Worm (Caenorhabditis elegans) whole organism, young adult: Measurements from ENCODE around the gene T02H6.8.

Source experiments
- C06A6.2 ChIP-seq: fragments of 200-800 bp; sonication (Bioruptor generic); conservative IDR thresholded peaks from 2 replicates; pipeline ENCODE4 v1.3.6; 2022; ENCODE audit warnings: missing genetic modification characterization, missing compliant biosample characterization
- D2030.7 ChIP-seq: fragments of 200-800 bp; sonication (Bioruptor generic); IDR thresholded peaks from 2 replicates; pipeline ENCODE4 v1.3.6; 2022; ENCODE audit warnings: missing genetic modification reagents, missing genetic modification characterization, missing compliant biosample characterization
- F33H1.4 ChIP-seq: fragments of 200-800 bp; sonication (Bioruptor generic); IDR thresholded peaks from 2 replicates; pipeline ENCODE4 v1.3.6; 2022; ENCODE audit warnings: missing genetic modification reagents, missing genetic modification characterization, missing compliant biosample characterization
- F37B4.10 ChIP-seq: fragments of 200-800 bp; sonication (Bioruptor generic); IDR thresholded peaks from 2 replicates; pipeline ENCODE4 v1.3.6; 2022; ENCODE audit warnings: missing genetic modification characterization, missing compliant biosample characterization
- K11D2.4 ChIP-seq: fragments of 200-800 bp; sonication (Bioruptor generic); IDR thresholded peaks from 2 replicates; pipeline ENCODE4 v1.3.6; 2022; ENCODE audit warnings: missing genetic modification reagents, missing genetic modification characterization, missing compliant biosample characterization
- K12H6.12 ChIP-seq: fragments of 200-800 bp; sonication (Bioruptor generic); optimal IDR thresholded peaks from 2 replicates; lab custom pipeline; 2018; ENCODE audit warnings: mild to moderate bottlenecking, missing genetic modification characterization, missing compliant biosample characterization
- Y95B8A.8 ChIP-seq: fragments of 200-800 bp; sonication (Bioruptor generic); IDR thresholded peaks from 2 replicates; pipeline ENCODE4 v1.3.6; 2022; ENCODE audit warnings: missing genetic modification reagents, missing genetic modification characterization, missing compliant biosample characterization
- ama-1 ChIP-seq, 3 experiments: fragments of 150-350 bp in 1 of 3; sonication (generic microtip) in 2 of 3; optimal IDR thresholded peaks; 2 replicates each; lab custom pipeline; 2014 to 2018; ENCODE audit warnings: missing biosample characterization in 2 of 3, missing genetic modification characterization in 2 of 3, missing genetic modification reagents in 2 of 3
- aptf-2 ChIP-seq: fragments of 200-800 bp; sonication (Bioruptor generic); conservative IDR thresholded peaks from 2 replicates; pipeline ENCODE4 v1.3.6; 2022; ENCODE audit warnings: missing genetic modification reagents, missing genetic modification characterization, missing compliant biosample characterization
- attf-3 ChIP-seq: fragments of 200-800 bp; sonication (Bioruptor generic); conservative IDR thresholded peaks from 2 replicates; pipeline ENCODE4 v1.3.6; 2022; ENCODE audit warnings: missing genetic modification reagents, missing genetic modification characterization, missing compliant biosample characterization
- attf-6 ChIP-seq: fragments of 200-800 bp; sonication (Bioruptor generic); IDR thresholded peaks from 2 replicates; pipeline ENCODE4 v1.3.6; 2022; ENCODE audit warnings: missing genetic modification reagents, missing genetic modification characterization, missing compliant biosample characterization
- bed-2 ChIP-seq: fragments of 200-800 bp; sonication (Bioruptor generic); IDR thresholded peaks from 2 replicates; pipeline ENCODE4 v1.3.6; 2022; ENCODE audit warnings: missing genetic modification reagents, missing genetic modification characterization, missing compliant biosample characterization
- cebp-2 ChIP-seq: fragments of 200-800 bp; sonication (Bioruptor generic); IDR thresholded peaks from 2 replicates; pipeline ENCODE4 v1.3.6; 2022; ENCODE audit warnings: missing genetic modification characterization, missing compliant biosample characterization
- ceh-91 ChIP-seq: fragments of 200-800 bp; sonication (Bioruptor generic); IDR thresholded peaks from 2 replicates; pipeline ENCODE4 v1.3.6; 2022; ENCODE audit warnings: missing genetic modification reagents, missing genetic modification characterization, missing compliant biosample characterization
- egrh-3 ChIP-seq: fragments of 200-800 bp; sonication (Bioruptor generic); IDR thresholded peaks from 2 replicates; pipeline ENCODE4 v1.3.6; 2022; ENCODE audit warnings: missing genetic modification reagents, missing genetic modification characterization, missing compliant biosample characterization
- him-1 ChIP-seq: sonication (generic microtip); optimal IDR thresholded peaks from 2 replicates; lab custom pipeline; 2016; ENCODE audit warnings: missing genotype, missing genetic modification reagents, missing genetic modification characterization, missing compliant biosample characterization
- hlh-26 ChIP-seq: fragments of 200-800 bp; sonication (Bioruptor generic); conservative IDR thresholded peaks from 2 replicates; pipeline ENCODE4 v1.3.6; 2022; ENCODE audit warnings: missing genetic modification reagents, missing genetic modification characterization, missing compliant biosample characterization
- let-607 ChIP-seq, 2 experiments: fragments of 200-800 bp in 1 of 2; sonication (Bioruptor generic) in 1 of 2; sonication (generic microtip) in 1 of 2; optimal IDR thresholded peaks; 2 replicates each; lab custom pipeline; 2016 to 2018; ENCODE audit warnings: mild to moderate bottlenecking in 2 of 2, missing compliant biosample characterization in 2 of 2, missing genetic modification characterization in 2 of 2, moderate library complexity in 2 of 2, missing genotype in 1 of 2
- lin-26 ChIP-seq: fragments of 200-800 bp; sonication (Bioruptor generic); IDR thresholded peaks from 2 replicates; pipeline ENCODE4 v1.3.6; 2022; ENCODE audit warnings: missing genetic modification reagents, missing genetic modification characterization, missing compliant biosample characterization
- madf-6 ChIP-seq: fragments of 200-800 bp; sonication (Bioruptor generic); IDR thresholded peaks from 2 replicates; pipeline ENCODE4 v1.3.6; 2022; ENCODE audit warnings: missing genetic modification reagents, missing genetic modification characterization, missing compliant biosample characterization
- mcd-1 ChIP-seq: fragments of 200-800 bp; sonication (Bioruptor generic); IDR thresholded peaks from 2 replicates; pipeline ENCODE4 v1.3.6; 2022; ENCODE audit warnings: missing genetic modification reagents, missing genetic modification characterization, missing compliant biosample characterization
- nfya-2 ChIP-seq: fragments of 200-800 bp; sonication (Bioruptor generic); IDR thresholded peaks from 2 replicates; pipeline ENCODE4 v1.3.6; 2022; ENCODE audit warnings: missing genetic modification reagents, missing genetic modification characterization, missing compliant biosample characterization
- nhr-120 ChIP-seq: fragments of 200-800 bp; sonication (Bioruptor generic); IDR thresholded peaks from 2 replicates; pipeline ENCODE4 v1.3.6; 2022; ENCODE audit warnings: missing genetic modification characterization, missing compliant biosample characterization
- nhr-80 ChIP-seq: sonication (generic microtip); optimal IDR thresholded peaks from 2 replicates; lab custom pipeline; 2016; ENCODE audit warnings: missing genetic modification characterization, missing compliant biosample characterization
- rcor-1 ChIP-seq: fragments of 200-800 bp; sonication (Bioruptor generic); IDR thresholded peaks from 2 replicates; pipeline ENCODE4 v1.3.6; 2022; ENCODE audit warnings: missing genetic modification reagents, missing genetic modification characterization, missing compliant biosample characterization
- rec-8 ChIP-seq, 2 experiments: sonication (generic microtip); optimal IDR thresholded peaks; 2 replicates each; lab custom pipeline; 2016; ENCODE audit warnings: mild to moderate bottlenecking in 2 of 2, missing genetic modification characterization in 2 of 2, missing genetic modification reagents in 2 of 2, missing genotype in 2 of 2, missing biosample characterization in 1 of 2, missing compliant biosample characterization in 1 of 2, moderate library complexity in 1 of 2
- repo-1 ChIP-seq: sonication (generic microtip); optimal IDR thresholded peaks from 2 replicates; lab custom pipeline; 2017; ENCODE audit warnings: mild to moderate bottlenecking, missing genetic modification characterization, missing compliant biosample characterization
- sdz-38 ChIP-seq: sonication (generic microtip); optimal IDR thresholded peaks from 2 replicates; lab custom pipeline; 2016; ENCODE audit warnings: missing genotype, missing genetic modification characterization, missing compliant biosample characterization
- snpc-1.3 ChIP-seq: sonication (generic microtip); optimal IDR thresholded peaks from 2 replicates; lab custom pipeline; 2017; ENCODE audit warnings: missing genetic modification characterization, mild to moderate bottlenecking, missing compliant biosample characterization, antibody characterized with exemption, moderate library complexity, missing genotype, missing genetic modification reagents; ENCODE audit not compliant: insufficient read depth
- tlf-1 ChIP-seq: fragments of 200-800 bp; sonication (Bioruptor generic); optimal IDR thresholded peaks from 2 replicates; lab custom pipeline; 2018; ENCODE audit warnings: mild to moderate bottlenecking, missing genetic modification characterization, missing compliant biosample characterization
- unc-62 ChIP-seq: fragments of 150-350 bp; optimal IDR thresholded peaks from 2 replicates; lab custom pipeline; 2014; ENCODE audit warnings: missing biosample characterization, missing genetic modification reagents, missing genetic modification characterization
- zfh-2 ChIP-seq: fragments of 200-800 bp; sonication (Bioruptor generic); conservative IDR thresholded peaks from 2 replicates; pipeline ENCODE4 v1.3.6; 2022; ENCODE audit warnings: missing genetic modification reagents, missing genetic modification characterization, missing compliant biosample characterization
- ztf-25 ChIP-seq: fragments of 200-800 bp; sonication (Bioruptor generic); IDR thresholded peaks from 2 replicates; pipeline ENCODE4 v1.3.6; 2022; ENCODE audit warnings: missing genetic modification reagents, missing genetic modification characterization, missing compliant biosample characterization

Gene T02H6.8

DNA sequence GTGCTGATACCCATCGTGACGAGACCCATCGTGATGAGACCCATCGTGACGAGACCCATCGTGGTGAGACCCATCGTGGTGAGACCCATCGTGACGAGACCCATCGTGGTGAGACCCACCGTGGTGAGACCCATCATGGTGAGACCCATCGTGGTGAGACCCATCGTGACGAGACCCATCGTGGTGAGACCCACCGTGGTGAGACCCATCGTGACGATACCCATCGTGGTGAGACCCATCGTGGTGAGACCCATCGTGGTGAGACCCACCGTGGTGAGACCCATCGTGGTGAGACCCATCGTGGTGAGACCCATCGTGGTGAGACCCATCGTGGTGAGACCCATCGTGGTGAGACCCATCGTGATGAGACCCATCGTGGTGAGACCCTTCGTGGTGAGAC is 17.8 kb downstream of the T02H6.8 start:
- peak; percentile 50; the same call in 1 of the 2 replicates for TF ChIP-seq egrh-3 (GFP tag; lab: Robert Waterston, UW)
- TF ChIP-seq madf-6 (GFP tag; lab: Robert Waterston, UW): 0 out of 2 replicates have a peak, but pooled peaks have one; percentile 36
- TF ChIP-seq aptf-2 (GFP tag; lab: Robert Waterston, UW): peak; percentile 21; the same call in 1 of the 2 replicates
- peak; percentile 64; the same call in 1 of the 2 replicates for TF ChIP-seq F33H1.4 (GFP tag; lab: Robert Waterston, UW)
- peak; percentile 44 for TF ChIP-seq ceh-91 (GFP tag; lab: Robert Waterston, UW)
- 0 out of 2 replicates have a peak, but pooled peaks have one; percentile 44 for TF ChIP-seq F37B4.10
- TF ChIP-seq attf-6 (GFP tag; lab: Robert Waterston, UW): 0 out of 2 replicates have a peak, but pooled peaks have one; percentile 45
- TF ChIP-seq D2030.7 (GFP tag; lab: Robert Waterston, UW): peak; percentile 18; the same call in 1 of the 2 replicates
- TF ChIP-seq lin-26 (GFP tag; lab: Robert Waterston, UW): 0 out of 2 replicates have a peak, but pooled peaks have one; percentile 11
- TF ChIP-seq ztf-25: 0 out of 2 replicates have a peak, but pooled peaks have one; percentile 12

ce11 chrII:701025-701370 is 20.4 kb downstream of the T02H6.8 start, which contains the start of gene T02H6.11:
TSS of gene T02H6.11 (minus strand) at chrII:701125.
- TF ChIP-seq unc-62: no peak
- TF ChIP-seq ama-1 (optimal IDR thresholded peaks at IDR 0.05; lab: Kevin White, UChicago): no peak
- no peak for TF ChIP-seq ama-1 (GFP tag; optimal IDR thresholded peaks at IDR 0.05; lab: Kevin White, UChicago)
- no peak for TF ChIP-seq mcd-1
- TF ChIP-seq C06A6.2 (GFP tag; lab: Robert Waterston, UW): no peak
- TF ChIP-seq zfh-2 (GFP tag; lab: Robert Waterston, UW): no peak
- TF ChIP-seq hlh-26 (GFP tag; lab: Robert Waterston, UW): no peak
- TF ChIP-seq rcor-1: no peak
- no peak for TF ChIP-seq bed-2 (GFP tag; lab: Robert Waterston, UW)
- TF ChIP-seq snpc-1.3 (tag; lab: Kevin White, UChicago): no peak
- no peak for TF ChIP-seq nfya-2 (GFP tag; lab: Robert Waterston, UW)
- no peak for TF ChIP-seq tlf-1 (GFP tag; lab: Kevin White, UChicago)
- no peak for TF ChIP-seq K12H6.12 (tag; lab: Kevin White, UChicago)
- no peak for TF ChIP-seq nhr-80 (tag; lab: Kevin White, UChicago)
- TF ChIP-seq K11D2.4 (GFP tag; lab: Robert Waterston, UW): no peak
- TF ChIP-seq nhr-120 (GFP tag; lab: Robert Waterston, UW): no peak
- no peak for TF ChIP-seq cebp-2 (GFP tag; lab: Robert Waterston, UW)

DNA sequence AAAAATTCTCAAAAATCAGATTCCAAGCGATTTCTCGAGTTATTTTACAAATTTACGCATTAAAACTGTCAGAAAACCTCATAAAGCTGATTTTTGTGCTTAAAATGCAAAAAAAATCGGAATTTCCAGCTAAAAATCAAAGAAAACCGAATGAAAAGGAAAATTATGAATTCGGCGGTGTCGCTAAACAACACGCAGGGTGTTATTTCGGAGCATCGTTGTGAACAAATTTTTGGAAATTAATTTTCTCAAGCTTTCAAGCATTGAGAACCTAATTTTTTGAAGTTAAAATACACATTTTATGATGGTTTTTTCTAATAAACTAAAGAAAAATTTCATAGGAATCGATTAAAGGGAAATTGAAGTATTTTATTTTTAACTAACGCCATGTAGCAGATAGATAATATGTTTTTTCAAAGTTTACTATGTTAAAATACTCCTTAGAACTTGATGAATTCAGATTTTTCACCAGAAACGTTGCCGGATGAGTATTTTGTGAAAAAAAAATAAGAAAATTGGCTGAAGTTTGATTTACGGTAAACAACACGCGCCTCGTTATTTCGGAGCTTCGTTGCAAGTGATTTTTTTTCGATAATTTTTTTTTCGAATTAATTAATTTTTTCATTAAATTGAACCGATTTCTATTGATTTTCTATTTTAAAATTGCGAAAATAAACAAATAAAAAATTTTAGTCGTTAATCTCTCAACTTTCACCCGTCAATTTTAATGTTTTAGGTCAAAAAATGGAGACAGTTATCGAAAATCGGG is 20.9 kb downstream of the T02H6.8 start, which contains the start of gene thoc-1:
TSS of gene thoc-1 (plus strand) at position 737 of the 769 bp plus-strand sequence.
- TF ChIP-seq let-607 (tag; optimal IDR thresholded peaks at IDR 0.05; lab: Kevin White, UChicago) (no peak), attf-3 (GFP tag; lab: Robert Waterston, UW) (peak; percentile 85), ama-1 (optimal IDR thresholded peaks at IDR 0.05; lab: Kevin White, UChicago) (no peak), ama-1 (GFP tag; optimal IDR thresholded peaks at IDR 0.05; lab: Kevin White, UChicago) (no peak), rec-8 (tag; optimal IDR thresholded peaks at IDR 0.05; lab: Kevin White, UChicago) (no peak), Y95B8A.8 (GFP tag; lab: Robert Waterston, UW) (no peak), repo-1 (tag; lab: Kevin White, UChicago) (no peak), him-1 (tag; lab: Kevin White, UChicago) (no peak), sdz-38 (no peak)
